Fruit fly (Drosophila melanogaster): ENCODE results near the gene CG31606.

Gene CG31606

dm6 chr2L:8156682-8157081, 9.3 kb downstream of the CG31606 start (continued):
- TF ChIP-seq repo (GFP tag; optimal IDR thresholded peaks at IDR 0.05) (peak; percentile 77), lilli (GFP tag; optimal IDR thresholded peaks at IDR 0.05) (peak; percentile 89), CG1792 (GFP tag; optimal IDR thresholded peaks at IDR 0.05) (peak; percentile 25), NC2α (GFP tag; optimal IDR thresholded peaks at IDR 0.05) (no peak), Fer3 (tag; optimal IDR thresholded peaks at IDR 0.05) (peak; percentile 76), CG10959 (GFP tag; IDR thresholded peaks at IDR 0.05) (no peak), CG18262 (tag; optimal IDR thresholded peaks at IDR 0.05) (peak; percentile 61), Elba2 (GFP tag; optimal IDR thresholded peaks at IDR 0.05) (no peak), CG18764 (GFP tag; optimal IDR thresholded peaks at IDR 0.05) (peak; percentile 59), CG12942 (GFP tag; optimal IDR thresholded peaks at IDR 0.05) (peak; percentile 58), eve (GFP tag; optimal IDR thresholded peaks at IDR 0.05) (no peak), klu (GFP tag; IDR thresholded peaks at IDR 0.05) (no peak), pb (GFP tag; optimal IDR thresholded peaks at IDR 0.05) (peak; percentile 37), CG6765 (GFP tag; optimal IDR thresholded peaks at IDR 0.05) (no peak), unpg (GFP tag; optimal IDR thresholded peaks at IDR 0.05) (peak; percentile 74), CG7928 (GFP tag; optimal IDR thresholded peaks at IDR 0.05) (peak; percentile 75), CG11247 (GFP tag; IDR thresholded peaks at IDR 0.05) (0 out of 2 replicates have a peak, but pooled peaks have one; percentile 52), CG7271 (tag; optimal IDR thresholded peaks at IDR 0.05) (no peak), Bgb (GFP tag; IDR thresholded peaks at IDR 0.05; ENCODE audit: partially characterized antibody) (peak; percentile 41; the same call in 1 of the 2 replicates), CG17568 (GFP tag; optimal IDR thresholded peaks at IDR 0.05) (peak; percentile 57), br (optimal IDR thresholded peaks at IDR 0.05) (no peak), peb (GFP tag; IDR thresholded peaks at IDR 0.05) (peak; percentile 61; the same call in 1 of the 2 replicates), ttk (GFP tag; IDR thresholded peaks at IDR 0.05) (no peak), CkIIα-i1 (GFP tag; IDR thresholded peaks at IDR 0.05) (no peak), cas (GFP tag; IDR thresholded peaks at IDR 0.05) (peak; percentile 66; the same call in 1 of the 2 replicates), CG16779 (GFP tag; IDR thresholded peaks at IDR 0.05) (no peak), CG11093 (GFP tag; IDR thresholded peaks at IDR 0.05) (peak; percentile 53; the same call in 2 of the 3 replicates), Nf-YB (GFP tag; optimal IDR thresholded peaks at IDR 0.05) (no peak), usp (GFP tag; optimal IDR thresholded peaks at IDR 0.05) (no peak), ase (GFP tag; IDR thresholded peaks at IDR 0.05) (0 out of 3 replicates have a peak, but pooled peaks have one; percentile 47), CG8388 (GFP tag; optimal IDR thresholded peaks at IDR 0.05) (peak; percentile 41), CG10565 (GFP tag; optimal IDR thresholded peaks at IDR 0.05) (no peak), BEAF-32 (GFP tag; optimal IDR thresholded peaks at IDR 0.05) (peak; percentile 43), ftz-f1 (GFP tag; optimal IDR thresholded peaks at IDR 0.05) (peak; percentile 71), CG4282 (GFP tag; optimal IDR thresholded peaks at IDR 0.05) (no peak), CHES-1-like (GFP tag; optimal IDR thresholded peaks at IDR 0.05) (peak; percentile 71), CG7556 (GFP tag; optimal IDR thresholded peaks at IDR 0.05) (peak; percentile 61), CG12744 (GFP tag; optimal IDR thresholded peaks at IDR 0.05) (peak; percentile 10), Aef1 (GFP tag; IDR thresholded peaks at IDR 0.05) (peak; percentile 67), jing (GFP tag; optimal IDR thresholded peaks at IDR 0.05) (peak; percentile 11), CG33557 (GFP tag; optimal IDR thresholded peaks at IDR 0.05) (peak; percentile 34), fu2 (GFP tag; optimal IDR thresholded peaks at IDR 0.05) (peak; percentile 56), CG15073 (GFP tag; optimal IDR thresholded peaks at IDR 0.05) (no peak), sima (GFP tag; optimal IDR thresholded peaks at IDR 0.05) (no peak), kay (GFP tag; optimal IDR thresholded peaks at IDR 0.05) (peak; percentile 39), CG1647 (GFP tag; optimal IDR thresholded peaks at IDR 0.05) (peak; percentile 75), grau (tag; optimal IDR thresholded peaks at IDR 0.05) (peak; percentile 69), CG11695 (GFP tag; IDR thresholded peaks at IDR 0.05) (peak; percentile 71; the same call in 2 of the 3 replicates), Dek (tag; optimal IDR thresholded peaks at IDR 0.05) (peak; percentile 21), CG12299 (tag; optimal IDR thresholded peaks at IDR 0.05) (peak; percentile 60), YL-1 (GFP tag; optimal IDR thresholded peaks at IDR 0.05) (peak; percentile 81), Blimp-1 (GFP tag; optimal IDR thresholded peaks at IDR 0.05) (peak; percentile 67)

Data from whole organism, embryonic.